Fruit fly (Drosophila melanogaster) whole organism, wandering third instar larva: ENCODE results near the gene sra.

Experiments used
- h ChIP-seq: fragments of 200-800 bp; sonication (Bioruptor generic); optimal IDR thresholded peaks from 3 replicates; lab custom pipeline; 2016; ENCODE audit warnings: missing biosample characterization, mild to moderate bottlenecking, missing genetic modification characterization
- rgr ChIP-seq: fragments of 200-800 bp; sonication (Bioruptor generic); optimal IDR thresholded peaks from 3 replicates; lab custom pipeline; 2016; ENCODE audit warnings: missing biosample characterization, mild to moderate bottlenecking, missing genetic modification characterization

DNA sequence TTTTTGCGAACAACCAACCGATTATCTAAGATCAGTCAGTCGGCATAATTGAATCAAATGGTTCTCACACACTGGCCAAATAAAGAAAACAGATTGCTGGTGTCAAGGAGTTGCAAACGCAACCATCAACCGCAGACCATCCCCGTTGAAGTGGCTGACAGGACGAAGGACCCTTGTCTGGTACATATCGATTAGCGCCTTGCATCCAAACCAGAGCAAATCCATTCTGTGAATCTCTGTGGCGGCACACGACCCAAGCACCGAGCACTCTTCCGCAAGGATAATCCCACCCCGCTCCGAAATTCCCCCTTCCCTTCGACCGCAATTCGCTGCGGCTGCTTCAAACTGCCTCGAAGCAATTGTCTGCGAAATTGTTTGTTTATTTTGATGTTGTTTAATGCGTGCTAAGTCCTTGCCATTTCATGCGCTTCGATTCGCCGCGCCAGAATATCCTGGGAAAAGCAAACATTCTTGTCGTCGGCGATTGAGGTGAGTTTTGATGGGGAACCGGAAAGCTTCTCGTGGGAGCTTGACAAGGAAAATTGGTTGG, 33.4 kb upstream of the sra start:
- no peak for TF ChIP-seq h (GFP tag; lab: Kevin White, UChicago)
- no peak for TF ChIP-seq rgr
